Worm (Caenorhabditis elegans) whole organism, young adult: ENCODE results near the gene C16D9.5.

Source experiments
- D2030.7 ChIP-seq: fragments of 200-800 bp; sonication (Bioruptor generic); IDR thresholded peaks from 2 replicates; pipeline ENCODE4 v1.3.6; 2022; ENCODE audit warnings: missing genetic modification reagents, missing genetic modification characterization, missing compliant biosample characterization
- F23B12.7 ChIP-seq: sonication (generic microtip); optimal IDR thresholded peaks from 2 replicates; lab custom pipeline; 2017; ENCODE audit warnings: missing genetic modification characterization, mild to moderate bottlenecking, missing compliant biosample characterization, antibody characterized with exemption, moderate library complexity; ENCODE audit not compliant: insufficient read depth
- F37B4.10 ChIP-seq: fragments of 200-800 bp; sonication (Bioruptor generic); IDR thresholded peaks from 2 replicates; pipeline ENCODE4 v1.3.6; 2022; ENCODE audit warnings: missing genetic modification characterization, missing compliant biosample characterization
- F55B11.4 ChIP-seq: sonication (generic microtip); optimal IDR thresholded peaks from 2 replicates; lab custom pipeline; 2016; ENCODE audit warnings: missing compliant biosample characterization, missing genetic modification characterization, borderline replicate concordance; ENCODE audit not compliant: insufficient read depth
- F57A8.1 ChIP-seq: fragments of 200-800 bp; sonication (Bioruptor generic); optimal IDR thresholded peaks from 2 replicates; lab custom pipeline; 2018; ENCODE audit warnings: mild to moderate bottlenecking, missing genetic modification characterization, moderate library complexity, missing compliant biosample characterization
- F57C9.4 ChIP-seq: sonication (generic microtip); optimal IDR thresholded peaks from 2 replicates; lab custom pipeline; 2017; ENCODE audit warnings: mild to moderate bottlenecking, missing genetic modification characterization, missing compliant biosample characterization
- Y53F4B.3 ChIP-seq: fragments of 200-800 bp; sonication (Bioruptor generic); IDR thresholded peaks from 2 replicates; pipeline ENCODE4 v1.3.6; 2022; ENCODE audit warnings: missing genetic modification reagents, missing genetic modification characterization, missing compliant biosample characterization
- Y56A3A.18 ChIP-seq: fragments of 200-800 bp; sonication (Bioruptor generic); IDR thresholded peaks from 2 replicates; pipeline ENCODE4 v1.3.6; 2022; ENCODE audit warnings: missing genetic modification reagents, missing genetic modification characterization, missing compliant biosample characterization
- Y79H2A.3 ChIP-seq: fragments of 200-800 bp; sonication (Bioruptor generic); conservative IDR thresholded peaks from 2 replicates; pipeline ENCODE4 v1.3.6; 2022; ENCODE audit warnings: missing genetic modification reagents, missing genetic modification characterization, missing compliant biosample characterization
- ama-1 ChIP-seq, 3 experiments: fragments of 150-350 bp in 1 of 3; sonication (generic microtip) in 2 of 3; optimal IDR thresholded peaks; 2 replicates each; lab custom pipeline; 2014 to 2018; ENCODE audit warnings: missing biosample characterization in 2 of 3, missing genetic modification characterization in 2 of 3, missing genetic modification reagents in 2 of 3
- atf-7 ChIP-seq: sonication (generic microtip); optimal IDR thresholded peaks from 2 replicates; lab custom pipeline; 2017; ENCODE audit warnings: mild to moderate bottlenecking, missing genetic modification characterization, missing compliant biosample characterization
- athp-1 ChIP-seq: sonication (generic microtip); optimal IDR thresholded peaks from 2 replicates; lab custom pipeline; 2017; ENCODE audit warnings: mild to moderate bottlenecking, missing genetic modification characterization, missing compliant biosample characterization
- cebp-1 ChIP-seq, 2 experiments: fragments of 200-800 bp in 1 of 2; sonication (Bioruptor generic) in 1 of 2; sonication (generic microtip) in 1 of 2; IDR thresholded peaks in 1 of 2; optimal IDR thresholded peaks in 1 of 2; 2 replicates each; pipeline versions ENCODE4 v1.3.6 to Lab custom; 2017 to 2022; ENCODE audit warnings: missing compliant biosample characterization in 2 of 2, missing genetic modification characterization in 2 of 2, mild to moderate bottlenecking in 1 of 2, missing genetic modification reagents in 1 of 2, moderate library complexity in 1 of 2
- ceh-100 ChIP-seq: fragments of 200-800 bp; sonication (Bioruptor generic); IDR thresholded peaks from 2 replicates; pipeline ENCODE4 v1.3.6; 2022; ENCODE audit warnings: missing genetic modification reagents, missing genetic modification characterization, missing compliant biosample characterization
- ceh-27 ChIP-seq: fragments of 200-800 bp; sonication (Bioruptor generic); optimal IDR thresholded peaks from 2 replicates; lab custom pipeline; 2018; ENCODE audit warnings: mild to moderate bottlenecking, missing genetic modification characterization, moderate library complexity, missing compliant biosample characterization
- ceh-58 ChIP-seq: fragments of 200-800 bp; sonication (Bioruptor generic); IDR thresholded peaks from 2 replicates; pipeline ENCODE4 v1.3.6; 2022; ENCODE audit warnings: missing genetic modification characterization, missing compliant biosample characterization
- ceh-79 ChIP-seq: sonication (generic microtip); optimal IDR thresholded peaks from 2 replicates; lab custom pipeline; 2017; ENCODE audit warnings: mild to moderate bottlenecking, missing genetic modification characterization, missing compliant biosample characterization
- ceh-91 ChIP-seq: fragments of 200-800 bp; sonication (Bioruptor generic); IDR thresholded peaks from 2 replicates; pipeline ENCODE4 v1.3.6; 2022; ENCODE audit warnings: missing genetic modification reagents, missing genetic modification characterization, missing compliant biosample characterization
- chd-7 ChIP-seq: sonication (generic microtip); optimal IDR thresholded peaks from 2 replicates; lab custom pipeline; 2016; ENCODE audit warnings: mild to moderate bottlenecking, missing genetic modification characterization, moderate library complexity, missing compliant biosample characterization
- dox-1 ChIP-seq: fragments of 200-800 bp; sonication (Bioruptor generic); IDR thresholded peaks from 2 replicates; pipeline ENCODE4 v1.3.6; 2022; ENCODE audit warnings: missing genetic modification reagents, missing genetic modification characterization, missing compliant biosample characterization
- dpl-1 ChIP-seq: fragments of 150-350 bp; optimal IDR thresholded peaks from 2 replicates; lab custom pipeline; 2014; ENCODE audit warnings: missing biosample characterization, missing genetic modification reagents, missing genetic modification characterization
- efl-1 ChIP-seq: fragments of 150-350 bp; optimal IDR thresholded peaks from 2 replicates; lab custom pipeline; 2014; ENCODE audit warnings: missing biosample characterization, missing genetic modification reagents, missing genetic modification characterization
- egl-18 ChIP-seq: fragments of 200-800 bp; sonication (Bioruptor generic); IDR thresholded peaks from 2 replicates; pipeline ENCODE4 v1.3.6; 2022; ENCODE audit warnings: missing genetic modification reagents, missing genetic modification characterization, missing compliant biosample characterization
- ekl-4 ChIP-seq: fragments of 200-800 bp; sonication (Bioruptor generic); IDR thresholded peaks from 2 replicates; pipeline ENCODE4 v1.3.6; 2022; ENCODE audit warnings: missing genetic modification reagents, missing genetic modification characterization, missing compliant biosample characterization
- ets-4 ChIP-seq: fragments of 200-800 bp; sonication (Bioruptor generic); optimal IDR thresholded peaks from 2 replicates; lab custom pipeline; 2018; ENCODE audit warnings: mild to moderate bottlenecking, missing genetic modification characterization, missing compliant biosample characterization
- him-1 ChIP-seq: sonication (generic microtip); optimal IDR thresholded peaks from 2 replicates; lab custom pipeline; 2016; ENCODE audit warnings: missing genotype, missing genetic modification reagents, missing genetic modification characterization, missing compliant biosample characterization
- hmg-20 ChIP-seq: fragments of 200-800 bp; sonication (Bioruptor generic); IDR thresholded peaks from 2 replicates; pipeline ENCODE4 v1.3.6; 2022; ENCODE audit warnings: missing genetic modification reagents, missing genetic modification characterization, missing compliant biosample characterization
- lag-1 ChIP-seq: fragments of 200-800 bp; sonication (Bioruptor generic); IDR thresholded peaks from 2 replicates; pipeline ENCODE4 v1.3.6; 2022; ENCODE audit warnings: missing genetic modification reagents, missing genetic modification characterization, missing compliant biosample characterization
- lin-26 ChIP-seq: fragments of 200-800 bp; sonication (Bioruptor generic); IDR thresholded peaks from 2 replicates; pipeline ENCODE4 v1.3.6; 2022; ENCODE audit warnings: missing genetic modification reagents, missing genetic modification characterization, missing compliant biosample characterization
- lin-40 ChIP-seq: sonication (generic microtip); optimal IDR thresholded peaks from 2 replicates; lab custom pipeline; 2016; ENCODE audit warnings: missing genetic modification characterization, mild to moderate bottlenecking, missing compliant biosample characterization, missing genotype, missing genetic modification reagents
- lin-54 ChIP-seq: fragments of 200-800 bp; sonication (Bioruptor generic); optimal IDR thresholded peaks from 2 replicates; lab custom pipeline; 2018; ENCODE audit warnings: mild to moderate bottlenecking, missing genetic modification characterization, missing compliant biosample characterization
- madf-3 ChIP-seq: fragments of 200-800 bp; sonication (Bioruptor generic); IDR thresholded peaks from 2 replicates; pipeline ENCODE4 v1.3.6; 2022; ENCODE audit warnings: missing genetic modification reagents, missing genetic modification characterization, missing compliant biosample characterization
- madf-6 ChIP-seq: fragments of 200-800 bp; sonication (Bioruptor generic); IDR thresholded peaks from 2 replicates; pipeline ENCODE4 v1.3.6; 2022; ENCODE audit warnings: missing genetic modification reagents, missing genetic modification characterization, missing compliant biosample characterization
- madf-8 ChIP-seq: fragments of 200-800 bp; sonication (Bioruptor generic); conservative IDR thresholded peaks from 2 replicates; pipeline ENCODE4 v1.3.6; 2022; ENCODE audit warnings: missing genetic modification reagents, missing genetic modification characterization, missing compliant biosample characterization
- nfya-2 ChIP-seq: fragments of 200-800 bp; sonication (Bioruptor generic); IDR thresholded peaks from 2 replicates; pipeline ENCODE4 v1.3.6; 2022; ENCODE audit warnings: missing genetic modification reagents, missing genetic modification characterization, missing compliant biosample characterization
- nhr-179 ChIP-seq: sonication (generic microtip); optimal IDR thresholded peaks from 2 replicates; lab custom pipeline; 2016; ENCODE audit warnings: mild to moderate bottlenecking, missing genetic modification characterization, missing compliant biosample characterization
- nhr-27 ChIP-seq: fragments of 200-800 bp; sonication (Bioruptor generic); optimal IDR thresholded peaks from 2 replicates; lab custom pipeline; 2018; ENCODE audit warnings: mild to moderate bottlenecking, missing genetic modification characterization, moderate library complexity, missing compliant biosample characterization
- nhr-90 ChIP-seq: sonication (generic microtip); optimal IDR thresholded peaks from 2 replicates; lab custom pipeline; 2016; ENCODE audit warnings: missing genotype, mild to moderate bottlenecking, missing genetic modification characterization, missing compliant biosample characterization
- pha-4 ChIP-seq: fragments of 150-350 bp; sonication (generic microtip); optimal IDR thresholded peaks from 2 replicates; lab custom pipeline; 2014; ENCODE audit warnings: missing biosample characterization, missing genetic modification reagents, missing genetic modification characterization
- repo-1 ChIP-seq: sonication (generic microtip); optimal IDR thresholded peaks from 2 replicates; lab custom pipeline; 2017; ENCODE audit warnings: mild to moderate bottlenecking, missing genetic modification characterization, missing compliant biosample characterization
- sdz-38 ChIP-seq: sonication (generic microtip); optimal IDR thresholded peaks from 2 replicates; lab custom pipeline; 2016; ENCODE audit warnings: missing genotype, missing genetic modification characterization, missing compliant biosample characterization
- snpc-1.3 ChIP-seq: sonication (generic microtip); optimal IDR thresholded peaks from 2 replicates; lab custom pipeline; 2017; ENCODE audit warnings: missing genetic modification characterization, mild to moderate bottlenecking, missing compliant biosample characterization, antibody characterized with exemption, moderate library complexity, missing genotype, missing genetic modification reagents; ENCODE audit not compliant: insufficient read depth
- snpc-4 ChIP-seq, 5 experiments: fragments of 150-350 bp in 1 of 5; sonication (generic microtip) in 4 of 5; optimal IDR thresholded peaks; 2 replicates each; lab custom pipeline; 2014 to 2018; ENCODE audit warnings: missing genetic modification characterization in 5 of 5, missing biosample characterization in 3 of 5, antibody characterized with exemption in 2 of 5, mild to moderate bottlenecking in 2 of 5, missing compliant biosample characterization in 2 of 5, missing genotype in 2 of 5, moderate library complexity in 2 of 5, missing genetic modification reagents in 1 of 5
- sptf-2 ChIP-seq: fragments of 200-800 bp; sonication (Bioruptor generic); optimal IDR thresholded peaks from 2 replicates; lab custom pipeline; 2018; ENCODE audit warnings: mild to moderate bottlenecking, missing genetic modification characterization, missing compliant biosample characterization
- tbp1 ChIP-seq: fragments of 200-800 bp; sonication (Bioruptor generic); optimal IDR thresholded peaks from 2 replicates; lab custom pipeline; 2018; ENCODE audit warnings: mild to moderate bottlenecking, missing genetic modification characterization, missing compliant biosample characterization
- unc-130 ChIP-seq: sonication (generic microtip); optimal IDR thresholded peaks from 2 replicates; lab custom pipeline; 2016; ENCODE audit warnings: missing genetic modification reagents, missing genetic modification characterization, missing compliant biosample characterization
- ztf-18 ChIP-seq: sonication (generic microtip); optimal IDR thresholded peaks from 2 replicates; lab custom pipeline; 2016; ENCODE audit warnings: missing genotype, mild to moderate bottlenecking, missing genetic modification characterization, missing compliant biosample characterization
- ztf-26 ChIP-seq: sonication (generic microtip); optimal IDR thresholded peaks from 2 replicates; lab custom pipeline; 2017; ENCODE audit warnings: missing genetic modification characterization, missing compliant biosample characterization

The C16D9.5 gene

ce11 chrV:8223417-8223816 lies 21.9 kb downstream of the C16D9.5 start (continued):
- TF ChIP-seq madf-6 (GFP tag; lab: Robert Waterston, UW) (peak; percentile 36; the same call in 1 of the 2 replicates), him-1 (peak; percentile 36), lin-40 (tag; lab: Kevin White, UChicago) (no peak), efl-1 (GFP tag; lab: Kevin White, UChicago) (no peak), nfya-2 (GFP tag; lab: Robert Waterston, UW) (no peak), snpc-1.3 (tag; lab: Kevin White, UChicago) (no peak), madf-8 (GFP tag; lab: Robert Waterston, UW) (no peak), cebp-1 (GFP tag; IDR thresholded peaks at IDR 0.05; lab: Robert Waterston, UW) (no peak), cebp-1 (tag; optimal IDR thresholded peaks at IDR 0.05; lab: Kevin White, UChicago) (no peak), F37B4.10 (GFP tag; lab: Robert Waterston, UW) (0 out of 2 replicates have a peak, but pooled peaks have one; percentile 19), nhr-90 (tag; lab: Kevin White, UChicago) (no peak), repo-1 (tag; lab: Kevin White, UChicago) (no peak), lin-26 (GFP tag; lab: Robert Waterston, UW) (peak; percentile 64; the same call in 1 of the 2 replicates), egl-18 (GFP tag; lab: Robert Waterston, UW) (no peak), lin-54 (GFP tag; lab: Kevin White, UChicago) (no peak), nhr-27 (no peak), ekl-4 (0 out of 2 replicates have a peak, but pooled peaks have one; percentile 33), nhr-179 (tag; lab: Kevin White, UChicago) (no peak), atf-7 (tag; lab: Kevin White, UChicago) (no peak), pha-4 (tag; lab: Kevin White, UChicago) (no peak), chd-7 (tag; lab: Kevin White, UChicago) (no peak), sdz-38 (tag; lab: Kevin White, UChicago) (no peak), lag-1 (GFP tag; lab: Robert Waterston, UW) (no peak), athp-1 (tag; lab: Kevin White, UChicago) (peak; percentile 43), F55B11.4 (tag; lab: Kevin White, UChicago) (no peak), ceh-91 (GFP tag; lab: Robert Waterston, UW) (no peak), Y56A3A.18 (GFP tag; lab: Robert Waterston, UW) (no peak), ets-4 (no peak), D2030.7 (GFP tag; lab: Robert Waterston, UW) (peak; percentile 28; the same call in 1 of the 2 replicates), hmg-20 (GFP tag; lab: Robert Waterston, UW) (no peak), sptf-2 (no peak), snpc-4 (GFP tag; optimal IDR thresholded peaks at IDR 0.05; lab: Kevin White, UChicago) (no peak), snpc-4 (tag; optimal IDR thresholded peaks at IDR 0.05; lab: Kevin White, UChicago) (peak in 1 of 4 experiments; percentile 15), ceh-100 (GFP tag; lab: Robert Waterston, UW) (no peak), dox-1 (no peak), ztf-26 (tag; lab: Kevin White, UChicago) (no peak), ceh-79 (peak; percentile 28), ceh-27 (no peak), madf-3 (GFP tag; lab: Robert Waterston, UW) (no peak), unc-130 (GFP tag; lab: Kevin White, UChicago) (peak; percentile 17), tbp1 (no peak), ztf-18 (tag; lab: Kevin White, UChicago) (no peak), dpl-1 (GFP tag; lab: Kevin White, UChicago) (no peak), F57C9.4 (tag; lab: Kevin White, UChicago) (no peak), Y53F4B.3 (GFP tag; lab: Robert Waterston, UW) (no peak), F23B12.7 (tag; lab: Kevin White, UChicago) (no peak), Y79H2A.3 (GFP tag; lab: Robert Waterston, UW) (no peak), F57A8.1 (GFP tag; lab: Kevin White, UChicago) (no peak), ama-1 (optimal IDR thresholded peaks at IDR 0.05; lab: Kevin White, UChicago) (no peak), ama-1 (GFP tag; optimal IDR thresholded peaks at IDR 0.05; lab: Kevin White, UChicago) (no peak), ceh-58 (GFP tag; lab: Robert Waterston, UW) (no peak)
